Fruit fly (Drosophila melanogaster) whole organism, embryonic: ENCODE measurements around the gene pod1.
A peak's percentile ranks its signal among the peaks of the same experiment; 100 is the strongest.

Experiments used
- Atf-2 ChIP-seq: fragments of 200-800 bp; sonication (Bioruptor generic); optimal IDR thresholded peaks from 2 replicates; lab custom pipeline; 2016; ENCODE audit warnings: missing biosample characterization, missing genetic modification characterization
- BEAF-32 ChIP-seq: fragments of 200-800 bp; sonication (Bioruptor generic); optimal IDR thresholded peaks from 3 replicates; lab custom pipeline; 2017; ENCODE audit warnings: missing biosample characterization, missing genetic modification characterization, mild to moderate bottlenecking, moderate library complexity, missing genetic modification reagents
- CG14710 ChIP-seq: fragments of 200-800 bp; sonication (Bioruptor generic); optimal IDR thresholded peaks from 3 replicates; lab custom pipeline; 2019; ENCODE audit warnings: missing biosample characterization, mild to moderate bottlenecking, missing genetic modification characterization, moderate library complexity
- CG15073 ChIP-seq: fragments of 200-800 bp; sonication (Bioruptor generic); optimal IDR thresholded peaks from 2 replicates; lab custom pipeline; 2016; ENCODE audit warnings: missing biosample characterization, missing genetic modification characterization
- CG15479 ChIP-seq: fragments of 200-800 bp; sonication (Bioruptor generic); optimal IDR thresholded peaks from 3 replicates; lab custom pipeline; 2019; ENCODE audit warnings: missing biosample characterization, mild to moderate bottlenecking, missing genetic modification characterization, moderate library complexity
- CG1602 ChIP-seq: fragments of 200-800 bp; sonication (Bioruptor generic); optimal IDR thresholded peaks from 3 replicates; lab custom pipeline; 2016; ENCODE audit warnings: missing biosample characterization, missing genetic modification characterization
- CG16863 ChIP-seq: fragments of 200-800 bp; sonication (Bioruptor generic); optimal IDR thresholded peaks from 3 replicates; lab custom pipeline; 2016; ENCODE audit warnings: missing biosample characterization, missing genetic modification characterization
- CG17829 ChIP-seq: fragments of 200-800 bp; optimal IDR thresholded peaks from 2 replicates; lab custom pipeline; 2019; ENCODE audit warnings: missing biosample characterization, mild to moderate bottlenecking, missing genetic modification characterization, moderate library complexity
- CG2889 ChIP-seq: fragments of 200-800 bp; sonication (Bioruptor generic); IDR thresholded peaks from 3 replicates; pipeline ENCODE4 v1.3.6; 2022; ENCODE audit warnings: missing biosample characterization, missing genetic modification characterization
- CG3995 ChIP-seq: fragments of 200-800 bp; sonication (Bioruptor generic); optimal IDR thresholded peaks from 3 replicates; lab custom pipeline; 2016; ENCODE audit warnings: missing biosample characterization, missing genetic modification characterization
- CG4854 ChIP-seq: fragments of 200-800 bp; sonication (Bioruptor generic); optimal IDR thresholded peaks from 2 replicates; lab custom pipeline; 2016; ENCODE audit warnings: missing biosample characterization, missing genetic modification characterization, inconsistent platforms
- CG6813 ChIP-seq: fragments of 200-800 bp; sonication (Bioruptor generic); optimal IDR thresholded peaks from 2 replicates; lab custom pipeline; 2017; ENCODE audit warnings: missing biosample characterization, missing genetic modification characterization, mild to moderate bottlenecking, moderate library complexity, missing genetic modification reagents
- CG8388 ChIP-seq: fragments of 200-800 bp; sonication (Bioruptor generic); optimal IDR thresholded peaks from 2 replicates; lab custom pipeline; 2019; ENCODE audit warnings: missing biosample characterization, mild to moderate bottlenecking, missing genetic modification characterization, moderate library complexity
- CG9437 ChIP-seq: fragments of 200-800 bp; sonication (Bioruptor generic); optimal IDR thresholded peaks from 2 replicates; lab custom pipeline; 2018; ENCODE audit warnings: missing biosample characterization, mild to moderate bottlenecking, missing genetic modification characterization
- CG9797 ChIP-seq: fragments of 200-800 bp; sonication (Bioruptor generic); optimal IDR thresholded peaks from 3 replicates; lab custom pipeline; 2018; ENCODE audit warnings: missing biosample characterization, mild to moderate bottlenecking, missing genetic modification characterization
- Dfd ChIP-seq, 2 experiments: fragments of >200 bp; optimal IDR thresholded peaks; 2 replicates each; lab custom pipeline; 2017; ENCODE audit warnings: missing biosample characterization in 2 of 2, missing genetic modification characterization in 2 of 2
- Dp ChIP-seq: fragments of 200-800 bp; sonication (Bioruptor generic); optimal IDR thresholded peaks from 2 replicates; lab custom pipeline; 2018; ENCODE audit warnings: missing biosample characterization, mild to moderate bottlenecking, missing genetic modification characterization, moderate library complexity
- E2f2 ChIP-seq: fragments of 200-800 bp; sonication (Bioruptor generic); IDR thresholded peaks from 2 replicates; pipeline ENCODE4 v1.3.6; 2022; ENCODE audit warnings: missing biosample characterization, missing genetic modification characterization
- Ets65A ChIP-seq: fragments of 200-800 bp; sonication (Bioruptor generic); peaks from one replicate; lab custom pipeline; 2016; ENCODE audit warnings: missing biosample characterization, missing genetic modification characterization
- HHEX ChIP-seq: fragments of 200-800 bp; sonication (Bioruptor generic); optimal IDR thresholded peaks from 3 replicates; lab custom pipeline; 2017; ENCODE audit warnings: missing biosample characterization, mild to moderate bottlenecking, missing genetic modification characterization, missing genetic modification reagents
- Hsf ChIP-seq: fragments of 200-800 bp; sonication (Bioruptor generic); optimal IDR thresholded peaks from 3 replicates; lab custom pipeline; 2016; ENCODE audit warnings: missing biosample characterization, missing genetic modification characterization
- Lpt ChIP-seq: fragments of >200 bp; optimal IDR thresholded peaks from 2 replicates; lab custom pipeline; 2018; ENCODE audit warnings: missing biosample characterization, missing genetic modification characterization
- Myb ChIP-seq: fragments of 200-800 bp; sonication (Bioruptor generic); optimal IDR thresholded peaks from 2 replicates; lab custom pipeline; 2016; ENCODE audit warnings: missing biosample characterization, missing genetic modification characterization
- Nf-YA ChIP-seq: fragments of 200-800 bp; sonication (Bioruptor generic); IDR thresholded peaks from 2 replicates; pipeline ENCODE4 v1.3.6; 2022; ENCODE audit warnings: missing biosample characterization, missing genetic modification characterization
- Scr ChIP-seq: fragments of 200-800 bp; sonication (Bioruptor generic); IDR thresholded peaks from 2 replicates; pipeline ENCODE4 v1.3.6; 2022; ENCODE audit warnings: missing biosample characterization, missing genetic modification characterization; ENCODE audit not compliant: partially characterized antibody
- abd-A ChIP-seq: fragments of 200-800 bp; sonication (Bioruptor generic); optimal IDR thresholded peaks from 3 replicates; lab custom pipeline; 2019; ENCODE audit warnings: missing biosample characterization, mild to moderate bottlenecking, missing genetic modification characterization, moderate library complexity
- croc ChIP-seq: fragments of 200-800 bp; sonication (Bioruptor generic); conservative IDR thresholded peaks from 3 replicates; pipeline ENCODE4 v1.3.6; 2022; ENCODE audit warnings: missing biosample characterization, missing genetic modification characterization
- dpn ChIP-seq, 2 experiments: fragments of 200-800 bp; sonication (Bioruptor generic); optimal IDR thresholded peaks; 3 replicates each; lab custom pipeline; 2016; ENCODE audit warnings: missing biosample characterization in 2 of 2, missing genetic modification characterization in 2 of 2
- ewg ChIP-seq: fragments of 200-800 bp; sonication (Bioruptor generic); optimal IDR thresholded peaks from 3 replicates; lab custom pipeline; 2017; ENCODE audit warnings: mild to moderate bottlenecking, missing biosample characterization, missing genetic modification reagents, missing genetic modification characterization
- fd3F ChIP-seq: fragments of 200-800 bp; sonication (Bioruptor generic); optimal IDR thresholded peaks from 2 replicates; lab custom pipeline; 2018; ENCODE audit warnings: missing biosample characterization, mild to moderate bottlenecking, missing genetic modification characterization, moderate library complexity
- ftz-f1 ChIP-seq: fragments of 200-800 bp; sonication (Bioruptor generic); optimal IDR thresholded peaks from 2 replicates; lab custom pipeline; 2016; ENCODE audit warnings: missing biosample characterization, missing genetic modification characterization
- h ChIP-seq: fragments of >200 bp; optimal IDR thresholded peaks from 2 replicates; lab custom pipeline; 2017
- her ChIP-seq: fragments of 200-800 bp; sonication (Bioruptor generic); optimal IDR thresholded peaks from 2 replicates; lab custom pipeline; 2016; ENCODE audit warnings: missing biosample characterization, missing genetic modification characterization
- hkb ChIP-seq, 2 experiments: fragments of 200-800 bp in 1 of 2; fragments of >200 bp in 1 of 2; sonication (Bioruptor generic) in 1 of 2; IDR thresholded peaks in 1 of 2; optimal IDR thresholded peaks in 1 of 2; 2 replicates each; pipeline versions ENCODE4 v1.3.6 to Lab custom; 2017 to 2022; ENCODE audit warnings: missing biosample characterization in 1 of 2, missing genetic modification characterization in 1 of 2
- jumu ChIP-seq: fragments of 200-800 bp; sonication (Bioruptor generic); optimal IDR thresholded peaks from 3 replicates; lab custom pipeline; 2016; ENCODE audit warnings: missing biosample characterization, missing genetic modification characterization
- knrl ChIP-seq: fragments of 200-800 bp; sonication (Bioruptor generic); IDR thresholded peaks from 3 replicates; pipeline ENCODE4 v1.3.6; 2022; ENCODE audit warnings: missing biosample characterization, missing genetic modification characterization; ENCODE audit not compliant: partially characterized antibody
- oc ChIP-seq: fragments of 200-800 bp; sonication (Bioruptor generic); optimal IDR thresholded peaks from 2 replicates; lab custom pipeline; 2018; ENCODE audit warnings: missing biosample characterization, mild to moderate bottlenecking, missing genetic modification characterization, moderate library complexity
- pan ChIP-seq, 4 experiments: fragments of >200 bp in 3 of 4; fragments of 200-800 bp in 1 of 4; sonication (Bioruptor generic) in 1 of 4; optimal IDR thresholded peaks in 3 of 4; IDR thresholded peaks in 1 of 4; 2 replicates each; pipeline versions ENCODE4 v1.3.6 to Lab custom; 2017 to 2022; ENCODE audit warnings: missing biosample characterization in 2 of 4, missing genetic modification characterization in 2 of 4, mixed read lengths in 1 of 4
- pros ChIP-seq: fragments of 200-800 bp; sonication (Bioruptor generic); optimal IDR thresholded peaks from 3 replicates; lab custom pipeline; 2019; ENCODE audit warnings: missing biosample characterization, mild to moderate bottlenecking, missing genetic modification characterization, moderate library complexity
- salm ChIP-seq: fragments of 200-800 bp; sonication (Bioruptor generic); optimal IDR thresholded peaks from 2 replicates; lab custom pipeline; 2018; ENCODE audit warnings: missing biosample characterization, mild to moderate bottlenecking, missing genetic modification characterization
- sisA ChIP-seq: fragments of 200-800 bp; sonication (Bioruptor generic); IDR thresholded peaks from 2 replicates; pipeline ENCODE4 v1.3.6; 2022; ENCODE audit warnings: missing biosample characterization, missing genetic modification characterization
- sqz ChIP-seq: fragments of 200-800 bp; sonication (Bioruptor generic); optimal IDR thresholded peaks from 3 replicates; lab custom pipeline; 2018; ENCODE audit warnings: missing biosample characterization, mild to moderate bottlenecking, missing genetic modification characterization
- tll ChIP-seq, 2 experiments: fragments of 200-800 bp in 1 of 2; fragments of >200 bp in 1 of 2; sonication (Bioruptor generic) in 1 of 2; optimal IDR thresholded peaks; 2 replicates each; lab custom pipeline; 2017 to 2019; ENCODE audit warnings: missing biosample characterization in 2 of 2, missing genetic modification characterization in 2 of 2, mild to moderate bottlenecking in 1 of 2, moderate library complexity in 1 of 2
- tup ChIP-seq: fragments of 200-800 bp; sonication (Bioruptor generic); optimal IDR thresholded peaks from 2 replicates; lab custom pipeline; 2016; ENCODE audit warnings: missing biosample characterization, mild to moderate bottlenecking, missing genetic modification characterization, moderate library complexity
- vvl ChIP-seq: fragments of 200-800 bp; sonication (Bioruptor generic); IDR thresholded peaks from 2 replicates; pipeline ENCODE4 v1.3.6; 2022; ENCODE audit warnings: missing biosample characterization, missing genetic modification characterization
- wdn ChIP-seq: fragments of 200-800 bp; sonication (Bioruptor generic); IDR thresholded peaks from 2 replicates; pipeline ENCODE4 v1.3.6; 2022; ENCODE audit warnings: missing biosample characterization, missing genetic modification characterization
- z ChIP-seq: fragments of 200-800 bp; sonication (Bioruptor generic); IDR thresholded peaks from 3 replicates; pipeline ENCODE4 v1.3.6; 2022; ENCODE audit warnings: missing biosample characterization, missing genetic modification characterization
- zen2 ChIP-seq: fragments of 200-800 bp; sonication (Bioruptor generic); IDR thresholded peaks from 3 replicates; pipeline ENCODE4 v1.3.6; 2022; ENCODE audit warnings: missing biosample characterization, missing genetic modification characterization; ENCODE audit not compliant: partially characterized antibody

Gene pod1

dm6 chrX:6759184-6759965 is 44.1 kb upstream of the pod1 start (continued):
- peak; percentile 3 for TF ChIP-seq CG3995 (GFP tag; lab: Kevin White, UChicago)
- no peak for TF ChIP-seq CG2889
- TF ChIP-seq zen2 (GFP tag; lab: Robert Waterston, UW), result peak; percentile 44; the same call in 1 of the 3 replicates
- peak; percentile 19 for TF ChIP-seq CG14710
- peak; percentile 74 for TF ChIP-seq knrl (GFP tag; lab: Robert Waterston, UW)
- no peak for TF ChIP-seq abd-A (tag; lab: Kevin White, UChicago)
- peak; percentile 83 for TF ChIP-seq Scr (GFP tag; lab: Robert Waterston, UW)
- TF ChIP-seq fd3F (GFP tag; lab: Kevin White, UChicago), result no peak
- no peak for TF ChIP-seq CG4854 (GFP tag; lab: Kevin White, UChicago)
- no peak for TF ChIP-seq Lpt (GFP tag; lab: Kevin White, UChicago)
- no peak for TF ChIP-seq CG16863
- peak; percentile 1 for TF ChIP-seq Hsf (GFP tag; lab: Kevin White, UChicago)
- TF ChIP-seq Myb, result no peak
- TF ChIP-seq Ets65A, result no peak
- TF ChIP-seq CG8388 (GFP tag; lab: Kevin White, UChicago), result no peak
- TF ChIP-seq BEAF-32 (GFP tag; lab: Kevin White, UChicago), result peak; percentile 75
- peak; percentile 45 for TF ChIP-seq CG17829 (tag; lab: Kevin White, UChicago)
- TF ChIP-seq jumu, result peak; percentile 8
- TF ChIP-seq Nf-YA, result no peak
- no peak for TF ChIP-seq vvl (GFP tag; lab: Robert Waterston, UW)
- TF ChIP-seq h (lab: Kevin White, UChicago), result no peak
- TF ChIP-seq ewg (GFP tag; lab: Kevin White, UChicago), result peak; percentile 27
- TF ChIP-seq sisA (GFP tag; lab: Robert Waterston, UW), result no peak
- TF ChIP-seq tup, result no peak
- TF ChIP-seq CG15479 (GFP tag; lab: Kevin White, UChicago), result peak; percentile 41
- TF ChIP-seq Dp (GFP tag; lab: Kevin White, UChicago), result peak; percentile 27
- peak; percentile 41 for TF ChIP-seq HHEX
- no peak for TF ChIP-seq salm (tag; lab: Kevin White, UChicago)
- peak; percentile 36 for TF ChIP-seq her (GFP tag; lab: Kevin White, UChicago)
- TF ChIP-seq wdn (GFP tag; lab: Robert Waterston, UW), result no peak
- peak; percentile 13 for TF ChIP-seq pros (GFP tag; lab: Kevin White, UChicago)
- TF ChIP-seq CG6813 (GFP tag; lab: Kevin White, UChicago), result no peak
- no peak for TF ChIP-seq z (GFP tag; lab: Robert Waterston, UW)
- TF ChIP-seq croc (GFP tag; lab: Robert Waterston, UW), result no peak
- no peak for TF ChIP-seq sqz (GFP tag; lab: Kevin White, UChicago)
- TF ChIP-seq Atf-2 (GFP tag; lab: Kevin White, UChicago), result no peak
- TF ChIP-seq CG9797, result peak; percentile 46
- no peak for TF ChIP-seq CG9437 (GFP tag; lab: Kevin White, UChicago)
- peak in 1 of 2 experiments; percentile 9 for TF ChIP-seq dpn (GFP tag; optimal IDR thresholded peaks at IDR 0.05; lab: Kevin White, UChicago)
- peak; percentile 46; the same call in 1 of the 2 replicates for TF ChIP-seq E2f2 (GFP tag; lab: Robert Waterston, UW)
- no peak for TF ChIP-seq tll (GFP tag; optimal IDR thresholded peaks at IDR 0.05; lab: Kevin White, UChicago)
- TF ChIP-seq CG1602, result no peak
- no peak for TF ChIP-seq CG15073 (GFP tag; lab: Kevin White, UChicago)
- TF ChIP-seq pan (optimal IDR thresholded peaks at IDR 0.05; lab: Kevin White, UChicago), result no peak
- no peak for TF ChIP-seq pan (GFP tag; optimal IDR thresholded peaks at IDR 0.05 in 1 of 2, IDR thresholded peaks at IDR 0.05 in 1 of 2)
- TF ChIP-seq Dfd (GFP tag; optimal IDR thresholded peaks at IDR 0.05; lab: Kevin White, UChicago), result no peak
- TF ChIP-seq hkb (optimal IDR thresholded peaks at IDR 0.05; lab: Kevin White, UChicago), result no peak
- TF ChIP-seq hkb (GFP tag; IDR thresholded peaks at IDR 0.05; lab: Robert Waterston, UW), result no peak; the same call in 1 of the 2 replicates
- TF ChIP-seq ftz-f1, result peak; percentile 31
- no peak for TF ChIP-seq oc (tag; lab: Kevin White, UChicago)
